Fruit fly (Drosophila melanogaster) whole organism: ENCODE results near the gene CG7728.

Experiments used
- CG8478 ChIP-seq: fragments of >200 bp; optimal IDR thresholded peaks from 2 replicates; lab custom pipeline; 2018; ENCODE audit warnings: inconsistent platforms
- Dll ChIP-seq: fragments of >200 bp; optimal IDR thresholded peaks from 2 replicates; lab custom pipeline; 2017
- pan ChIP-seq: fragments of >200 bp; optimal IDR thresholded peaks from 2 replicates; lab custom pipeline; 2017
- psq ChIP-seq: fragments of >200 bp; optimal IDR thresholded peaks from 2 replicates; lab custom pipeline; 2017
- usp ChIP-seq: fragments of >200 bp; optimal IDR thresholded peaks from 2 replicates; lab custom pipeline; 2017; ENCODE audit warnings: missing biosample characterization, missing genetic modification characterization, mixed read lengths

- no peak for TF ChIP-seq Dll (lab: Kevin White, UChicago)
- TF ChIP-seq psq (lab: Kevin White, UChicago): no peak
- TF ChIP-seq usp (GFP tag; lab: Kevin White, UChicago): no peak
- TF ChIP-seq pan (lab: Kevin White, UChicago): no peak
- no peak for TF ChIP-seq CG8478
These were observed 29.3 kb downstream of the CG7728 start, which contains the start of gene TpnC73F for dm6 chr3L:17045431-17046238.
